Fruit fly (Drosophila melanogaster): ENCODE data around the gene Pcp.

Pcp gene

DNA sequence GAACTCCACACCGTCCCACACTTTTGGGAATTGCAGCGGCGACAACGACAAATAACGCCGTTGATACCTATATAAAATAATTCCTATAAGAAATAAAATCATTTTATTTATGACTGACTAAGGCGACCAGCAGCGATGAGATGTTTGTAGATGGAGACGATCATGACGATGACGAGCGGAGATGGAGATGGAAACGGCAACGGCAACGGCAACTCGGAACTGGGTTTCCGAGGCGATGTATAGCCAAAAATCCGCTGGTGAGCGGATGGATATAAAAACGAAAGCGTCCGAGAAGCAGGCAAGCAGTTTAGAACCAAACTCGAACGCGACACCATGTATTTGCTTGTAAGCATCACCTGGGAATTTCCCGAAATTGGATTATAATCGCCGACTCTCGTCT, at the start of gene Pcp:
Gene Pcp (plus strand): TSS at position 301 of the 400 bp plus-strand sequence.
- no peak for TF ChIP-seq Rel (GFP tag; optimal IDR thresholded peaks at IDR 0.05)
- TF ChIP-seq Rel (tag; optimal IDR thresholded peaks at IDR 0.05): peak; percentile 62
- TF ChIP-seq dsf (GFP tag; optimal IDR thresholded peaks at IDR 0.05; ENCODE audit: borderline replicate concordance): no peak

DNA sequence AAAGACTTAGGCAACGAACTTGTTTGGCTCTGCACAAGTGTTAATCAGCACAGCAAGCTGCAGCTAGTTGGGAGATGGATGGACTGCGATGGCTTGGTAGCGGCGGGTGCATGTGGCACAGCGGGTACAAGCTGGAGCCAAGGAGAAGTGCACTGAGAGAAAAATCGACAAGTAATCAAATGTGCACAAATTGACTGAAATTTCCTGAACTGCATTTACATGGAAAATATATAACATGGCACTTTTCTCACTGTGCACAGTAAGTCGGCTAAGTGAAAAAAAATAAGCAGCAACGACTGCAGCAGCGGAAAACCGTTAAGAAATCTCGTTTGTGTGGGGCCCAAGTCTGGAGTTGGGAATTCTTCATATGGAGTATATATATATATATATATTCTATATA, 30.4 kb upstream of the Pcp start:
- no peak for TF ChIP-seq lola (GFP tag; optimal IDR thresholded peaks at IDR 0.05)
- no peak for TF ChIP-seq Hr78 (GFP tag; optimal IDR thresholded peaks at IDR 0.05)
- no peak for TF ChIP-seq CG9705 (GFP tag; optimal IDR thresholded peaks at IDR 0.05)
- TF ChIP-seq HLH106 (tag; optimal IDR thresholded peaks at IDR 0.05): no peak
- TF ChIP-seq foxo (GFP tag; optimal IDR thresholded peaks at IDR 0.05): peak in 1 of 2 experiments; percentile 24
- no peak for TF ChIP-seq N (GFP tag; optimal IDR thresholded peaks at IDR 0.05)
- TF ChIP-seq Vsx2 (GFP tag; optimal IDR thresholded peaks at IDR 0.05; ENCODE audit: partially characterized antibody): no peak
- no peak for TF ChIP-seq usp (GFP tag; optimal IDR thresholded peaks at IDR 0.05)
- no peak for TF ChIP-seq Hnf4 (GFP tag; optimal IDR thresholded peaks at IDR 0.05)
- no peak for TF ChIP-seq Jra (GFP tag; optimal IDR thresholded peaks at IDR 0.05)
- no peak for TF ChIP-seq sage (GFP tag; optimal IDR thresholded peaks at IDR 0.05)
- TF ChIP-seq h (GFP tag; optimal IDR thresholded peaks at IDR 0.05): peak; percentile 20
- TF ChIP-seq GATAd (GFP tag; optimal IDR thresholded peaks at IDR 0.05): no peak
- no peak for TF ChIP-seq Mio (GFP tag; optimal IDR thresholded peaks at IDR 0.05)
- TF ChIP-seq tai (GFP tag; optimal IDR thresholded peaks at IDR 0.05): no peak
- no peak for TF ChIP-seq ey (GFP tag; optimal IDR thresholded peaks at IDR 0.05)
- TF ChIP-seq dl (GFP tag; optimal IDR thresholded peaks at IDR 0.05; ENCODE audit: insufficient read depth in 1 of 2, partially characterized antibody in 2 of 2): no peak
- TF ChIP-seq brk (GFP tag; optimal IDR thresholded peaks at IDR 0.05): no peak
- TF ChIP-seq CrebA (GFP tag; optimal IDR thresholded peaks at IDR 0.05; ENCODE audit: borderline replicate concordance): no peak
- no peak for TF ChIP-seq br (GFP tag; optimal IDR thresholded peaks at IDR 0.05)
- TF ChIP-seq rgr (GFP tag; optimal IDR thresholded peaks at IDR 0.05): peak; percentile 3
- no peak for TF ChIP-seq jim (GFP tag; optimal IDR thresholded peaks at IDR 0.05)
- TF ChIP-seq fru (GFP tag; optimal IDR thresholded peaks at IDR 0.05): peak; percentile 45
- TF ChIP-seq Hr83 (GFP tag; optimal IDR thresholded peaks at IDR 0.05; ENCODE audit: poor library complexity, severe bottlenecking): no peak
- TF ChIP-seq dmrt93B (GFP tag; optimal IDR thresholded peaks at IDR 0.05): no peak

- TF ChIP-seq Hr78 (GFP tag; optimal IDR thresholded peaks at IDR 0.05): no peak
- no peak for TF ChIP-seq Hr83 (GFP tag; optimal IDR thresholded peaks at IDR 0.05; ENCODE audit: poor library complexity, severe bottlenecking)
- TF ChIP-seq HLH106 (tag; optimal IDR thresholded peaks at IDR 0.05): no peak
- TF ChIP-seq sage (GFP tag; optimal IDR thresholded peaks at IDR 0.05): no peak
- TF ChIP-seq ey (GFP tag; optimal IDR thresholded peaks at IDR 0.05): no peak
- TF ChIP-seq usp (GFP tag; optimal IDR thresholded peaks at IDR 0.05): no peak
- no peak for TF ChIP-seq br (GFP tag; optimal IDR thresholded peaks at IDR 0.05)
- TF ChIP-seq pan (optimal IDR thresholded peaks at IDR 0.05): no peak
- no peak for TF ChIP-seq dsf (GFP tag; optimal IDR thresholded peaks at IDR 0.05; ENCODE audit: borderline replicate concordance)
- TF ChIP-seq Hnf4 (GFP tag; optimal IDR thresholded peaks at IDR 0.05): no peak
- TF ChIP-seq jim (GFP tag; optimal IDR thresholded peaks at IDR 0.05): no peak
- TF ChIP-seq CG32264 (GFP tag; optimal IDR thresholded peaks at IDR 0.05): no peak
- no peak for TF ChIP-seq brk (GFP tag; optimal IDR thresholded peaks at IDR 0.05)
- no peak for TF ChIP-seq OdsH (GFP tag; optimal IDR thresholded peaks at IDR 0.05)
- no peak for TF ChIP-seq foxo (GFP tag; optimal IDR thresholded peaks at IDR 0.05)
- no peak for TF ChIP-seq tai (GFP tag; optimal IDR thresholded peaks at IDR 0.05)
- TF ChIP-seq Mio (GFP tag; optimal IDR thresholded peaks at IDR 0.05): no peak
- no peak for TF ChIP-seq dl (GFP tag; optimal IDR thresholded peaks at IDR 0.05; ENCODE audit: insufficient read depth in 1 of 2, partially characterized antibody in 2 of 2)
Observed at dm6 chr2L:6998736-6999135, 22.7 kb upstream of the Pcp start.

- TF ChIP-seq ey (GFP tag; optimal IDR thresholded peaks at IDR 0.05) (no peak), foxo (GFP tag; optimal IDR thresholded peaks at IDR 0.05) (no peak), Sp1 (GFP tag; optimal IDR thresholded peaks at IDR 0.05) (no peak), CrebA (GFP tag; optimal IDR thresholded peaks at IDR 0.05; ENCODE audit: borderline replicate concordance) (no peak), rgr (GFP tag; optimal IDR thresholded peaks at IDR 0.05) (no peak)
Observed at dm6 chr2L:7004304-7004703, 17.2 kb upstream of the Pcp start.

DNA sequence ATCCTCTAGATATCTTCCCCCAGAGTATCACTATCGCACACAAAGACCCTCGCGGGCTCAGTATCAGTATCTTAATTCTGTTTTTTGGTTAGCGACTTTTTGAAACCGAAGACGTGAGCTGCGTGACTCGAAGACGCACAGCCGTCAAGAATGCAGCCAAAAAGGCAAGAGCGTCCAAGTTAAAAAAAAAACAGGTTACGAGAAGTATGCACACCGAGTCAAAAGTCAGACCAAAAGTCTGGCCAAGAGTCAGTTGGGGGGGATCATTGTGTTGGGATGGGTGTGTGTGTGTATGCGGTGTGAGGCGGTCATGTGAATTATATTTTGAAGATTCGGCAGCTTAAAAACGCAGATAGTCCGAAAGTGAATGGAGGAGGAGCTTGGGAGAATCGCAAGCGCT, 16.0 kb upstream of the Pcp start:
- TF ChIP-seq Vsx2 (GFP tag; optimal IDR thresholded peaks at IDR 0.05; ENCODE audit: partially characterized antibody) (peak; percentile 38), CG9705 (GFP tag; optimal IDR thresholded peaks at IDR 0.05) (no peak), psq (GFP tag; optimal IDR thresholded peaks at IDR 0.05) (no peak), Hnf4 (GFP tag; optimal IDR thresholded peaks at IDR 0.05) (no peak), HLH106 (tag; optimal IDR thresholded peaks at IDR 0.05) (no peak), CrebA (GFP tag; optimal IDR thresholded peaks at IDR 0.05; ENCODE audit: borderline replicate concordance) (peak; percentile 52), OdsH (GFP tag; optimal IDR thresholded peaks at IDR 0.05) (no peak), Abd-B (GFP tag; optimal IDR thresholded peaks at IDR 0.05) (no peak), sage (GFP tag; optimal IDR thresholded peaks at IDR 0.05) (no peak), foxo (GFP tag; optimal IDR thresholded peaks at IDR 0.05) (no peak), N (GFP tag; optimal IDR thresholded peaks at IDR 0.05) (no peak)
